Fruit fly (Drosophila melanogaster): Measurements from ENCODE around the gene Shaw.

Shaw gene

DNA sequence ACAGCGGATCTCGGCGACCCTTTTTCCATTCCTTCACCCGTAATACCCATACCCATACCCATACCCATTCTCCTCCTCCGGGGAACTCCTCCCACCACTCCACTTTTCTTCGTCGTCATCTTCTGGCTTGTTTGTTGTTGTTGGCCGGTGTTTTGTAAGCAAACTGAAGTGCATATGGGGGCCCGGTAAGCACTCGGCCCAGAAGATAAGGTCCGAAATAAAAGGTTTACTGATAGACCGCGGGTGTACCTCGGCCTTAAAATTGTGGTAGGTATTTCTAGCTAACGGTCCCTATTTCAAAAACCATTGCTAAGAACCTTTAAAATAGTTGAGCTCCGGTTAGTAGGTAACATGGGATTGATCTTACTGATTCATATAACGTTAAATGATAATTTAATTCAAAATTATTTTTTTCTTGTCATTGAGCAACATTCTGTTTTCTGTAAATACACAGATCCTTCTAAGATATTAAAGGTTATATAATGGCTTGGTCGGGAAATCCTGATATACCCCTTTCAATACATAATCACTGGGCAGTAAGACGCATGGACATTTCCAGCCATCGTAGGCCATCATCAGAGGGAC is 57.9 kb downstream of the Shaw start:
- TF ChIP-seq Mio (GFP tag; optimal IDR thresholded peaks at IDR 0.05): no peak
- TF ChIP-seq br (GFP tag; optimal IDR thresholded peaks at IDR 0.05): peak; percentile 65
- TF ChIP-seq foxo (GFP tag; optimal IDR thresholded peaks at IDR 0.05): peak in 1 of 2 experiments; percentile 60
- TF ChIP-seq pan (optimal IDR thresholded peaks at IDR 0.05): no peak
- no peak for TF ChIP-seq CG9705 (GFP tag; optimal IDR thresholded peaks at IDR 0.05)
- TF ChIP-seq jim (GFP tag; optimal IDR thresholded peaks at IDR 0.05): no peak
- TF ChIP-seq Dfd (GFP tag; optimal IDR thresholded peaks at IDR 0.05): no peak
- no peak for TF ChIP-seq Myc (optimal IDR thresholded peaks at IDR 0.05)
- TF ChIP-seq fru (GFP tag; optimal IDR thresholded peaks at IDR 0.05): peak; percentile 67
- no peak for TF ChIP-seq usp (GFP tag; optimal IDR thresholded peaks at IDR 0.05)
- no peak for TF ChIP-seq Rel (GFP tag; optimal IDR thresholded peaks at IDR 0.05)
- TF ChIP-seq Rel (tag; optimal IDR thresholded peaks at IDR 0.05): peak; percentile 41
- TF ChIP-seq rgr (GFP tag; optimal IDR thresholded peaks at IDR 0.05): peak; percentile 7
- no peak for TF ChIP-seq dl (GFP tag; optimal IDR thresholded peaks at IDR 0.05; ENCODE audit: insufficient read depth in 1 of 2, partially characterized antibody in 2 of 2)
- TF ChIP-seq tai (GFP tag; optimal IDR thresholded peaks at IDR 0.05): no peak
- TF ChIP-seq OdsH (GFP tag; optimal IDR thresholded peaks at IDR 0.05): peak; percentile 22
- peak; percentile 43 for TF ChIP-seq woc (GFP tag; optimal IDR thresholded peaks at IDR 0.05)
- TF ChIP-seq sage (GFP tag; optimal IDR thresholded peaks at IDR 0.05): no peak
- TF ChIP-seq Hnf4 (GFP tag; optimal IDR thresholded peaks at IDR 0.05): no peak
- TF ChIP-seq Hr78 (GFP tag; optimal IDR thresholded peaks at IDR 0.05): no peak
- no peak for TF ChIP-seq CrebA (GFP tag; optimal IDR thresholded peaks at IDR 0.05; ENCODE audit: borderline replicate concordance)
- peak; percentile 14 for TF ChIP-seq psq (GFP tag; optimal IDR thresholded peaks at IDR 0.05)
- no peak for TF ChIP-seq CG32264 (GFP tag; optimal IDR thresholded peaks at IDR 0.05)
- TF ChIP-seq dsf (GFP tag; optimal IDR thresholded peaks at IDR 0.05; ENCODE audit: borderline replicate concordance): no peak
- TF ChIP-seq N (GFP tag; optimal IDR thresholded peaks at IDR 0.05): no peak
- no peak for TF ChIP-seq Abd-B (GFP tag; optimal IDR thresholded peaks at IDR 0.05)
- no peak for TF ChIP-seq Sp1 (GFP tag; optimal IDR thresholded peaks at IDR 0.05)
- peak; percentile 68 for TF ChIP-seq h (GFP tag; optimal IDR thresholded peaks at IDR 0.05)
- peak; percentile 24 for TF ChIP-seq dmrt93B (GFP tag; optimal IDR thresholded peaks at IDR 0.05)
- TF ChIP-seq ey (GFP tag; optimal IDR thresholded peaks at IDR 0.05): peak; percentile 41
- no peak for TF ChIP-seq Jra (GFP tag; optimal IDR thresholded peaks at IDR 0.05)
- TF ChIP-seq brk (GFP tag; optimal IDR thresholded peaks at IDR 0.05): no peak
- no peak for TF ChIP-seq GATAd (GFP tag; optimal IDR thresholded peaks at IDR 0.05)
- TF ChIP-seq HLH106 (tag; optimal IDR thresholded peaks at IDR 0.05): peak; percentile 19
- TF ChIP-seq Vsx2 (GFP tag; optimal IDR thresholded peaks at IDR 0.05; ENCODE audit: partially characterized antibody): no peak
- no peak for TF ChIP-seq Dif (GFP tag; optimal IDR thresholded peaks at IDR 0.05; ENCODE audit: partially characterized antibody)
- no peak for TF ChIP-seq Hr83 (GFP tag; optimal IDR thresholded peaks at IDR 0.05; ENCODE audit: poor library complexity, severe bottlenecking)
- TF ChIP-seq sv (GFP tag; optimal IDR thresholded peaks at IDR 0.05): no peak

DNA sequence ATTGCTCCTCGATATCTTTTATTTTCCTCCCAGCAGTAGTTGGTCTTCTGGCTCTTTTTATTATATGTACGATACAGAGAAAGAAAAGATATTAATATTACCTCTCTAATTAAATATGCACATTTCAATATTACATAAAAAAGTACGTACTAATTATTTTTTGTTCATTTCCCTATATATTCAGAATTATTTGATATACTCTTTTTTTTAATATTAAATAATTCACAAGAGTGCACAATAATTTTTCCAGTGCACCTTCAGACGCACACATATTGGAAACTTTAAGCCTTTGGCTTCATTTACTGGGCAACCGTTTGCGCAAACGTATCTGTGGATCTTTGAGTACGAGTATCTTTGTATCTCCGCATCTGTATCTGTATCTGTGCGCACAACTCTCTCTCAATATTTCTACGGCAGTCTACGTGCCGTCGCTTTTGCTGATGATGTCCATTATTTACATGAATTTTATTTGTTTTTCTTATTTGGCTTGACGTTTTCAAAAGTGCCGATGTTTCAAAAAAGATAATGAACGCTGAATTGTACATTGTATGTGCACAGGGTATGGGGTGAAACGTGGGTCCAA is 58.7 kb downstream of the Shaw start:
- TF ChIP-seq Hnf4 (GFP tag; optimal IDR thresholded peaks at IDR 0.05) (peak; percentile 60), N (GFP tag; optimal IDR thresholded peaks at IDR 0.05) (no peak), rgr (GFP tag; optimal IDR thresholded peaks at IDR 0.05) (peak; percentile 83), dmrt93B (GFP tag; optimal IDR thresholded peaks at IDR 0.05) (peak; percentile 64), tai (GFP tag; optimal IDR thresholded peaks at IDR 0.05) (peak; percentile 58), fru (GFP tag; optimal IDR thresholded peaks at IDR 0.05) (peak; percentile 85), sage (GFP tag; optimal IDR thresholded peaks at IDR 0.05) (peak; percentile 38), psq (GFP tag; optimal IDR thresholded peaks at IDR 0.05) (peak; percentile 87), Hr83 (GFP tag; optimal IDR thresholded peaks at IDR 0.05; ENCODE audit: poor library complexity, severe bottlenecking) (peak; percentile 73), CG9705 (GFP tag; optimal IDR thresholded peaks at IDR 0.05) (peak; percentile 73), Dif (GFP tag; optimal IDR thresholded peaks at IDR 0.05; ENCODE audit: partially characterized antibody) (no peak), sv (GFP tag; optimal IDR thresholded peaks at IDR 0.05) (peak; percentile 63), GATAd (GFP tag; optimal IDR thresholded peaks at IDR 0.05) (no peak), Sp1 (GFP tag; optimal IDR thresholded peaks at IDR 0.05) (peak; percentile 96), Abd-B (GFP tag; optimal IDR thresholded peaks at IDR 0.05) (no peak), Hr78 (GFP tag; optimal IDR thresholded peaks at IDR 0.05) (no peak), foxo (GFP tag; optimal IDR thresholded peaks at IDR 0.05) (peak in 1 of 2 experiments; percentile 91), dl (GFP tag; optimal IDR thresholded peaks at IDR 0.05; ENCODE audit: insufficient read depth in 1 of 2, partially characterized antibody in 2 of 2) (no peak), ey (GFP tag; optimal IDR thresholded peaks at IDR 0.05) (peak; percentile 50), Rel (GFP tag; optimal IDR thresholded peaks at IDR 0.05) (no peak), Rel (tag; optimal IDR thresholded peaks at IDR 0.05) (peak; percentile 80), Mio (GFP tag; optimal IDR thresholded peaks at IDR 0.05) (no peak), dsf (GFP tag; optimal IDR thresholded peaks at IDR 0.05; ENCODE audit: borderline replicate concordance) (peak; percentile 54), CG32264 (GFP tag; optimal IDR thresholded peaks at IDR 0.05) (no peak), usp (GFP tag; optimal IDR thresholded peaks at IDR 0.05) (no peak), woc (GFP tag; optimal IDR thresholded peaks at IDR 0.05) (peak; percentile 17), brk (GFP tag; optimal IDR thresholded peaks at IDR 0.05) (peak; percentile 84), jim (GFP tag; optimal IDR thresholded peaks at IDR 0.05) (no peak), Myc (optimal IDR thresholded peaks at IDR 0.05) (no peak), OdsH (GFP tag; optimal IDR thresholded peaks at IDR 0.05) (peak; percentile 88), h (GFP tag; optimal IDR thresholded peaks at IDR 0.05) (peak; percentile 77), lola (GFP tag; optimal IDR thresholded peaks at IDR 0.05) (no peak), HLH106 (tag; optimal IDR thresholded peaks at IDR 0.05) (peak; percentile 94), Jra (GFP tag; optimal IDR thresholded peaks at IDR 0.05) (no peak), Vsx2 (GFP tag; optimal IDR thresholded peaks at IDR 0.05; ENCODE audit: partially characterized antibody) (no peak), br (GFP tag; optimal IDR thresholded peaks at IDR 0.05) (peak; percentile 35)

All from whole organism, wandering third instar larva.